Fruit fly (Drosophila melanogaster): ENCODE measurements around the gene CG13893.

DNA sequence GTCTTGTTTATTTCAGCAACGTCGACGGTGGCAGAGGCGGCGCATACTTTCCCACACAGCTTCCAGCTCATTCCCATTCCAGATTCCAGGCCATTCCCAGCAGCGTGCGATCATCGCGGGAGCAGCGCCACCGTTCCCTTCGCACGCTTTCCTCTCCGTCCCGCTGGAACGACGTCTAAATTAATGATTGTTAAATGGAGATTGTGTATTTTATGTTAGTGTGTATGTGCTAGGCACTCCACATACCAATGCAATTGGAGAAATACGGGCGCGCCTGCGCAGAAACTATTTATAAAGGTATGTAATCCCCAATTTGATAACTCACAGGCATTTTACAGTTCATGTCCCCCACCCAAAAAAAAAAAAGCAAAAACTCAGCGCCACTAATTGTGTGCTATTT is 37.6 kb upstream of the CG13893 start:
- no peak for TF ChIP-seq kay (GFP tag; ENCODE audit: borderline replicate concordance)
- TF ChIP-seq CG12768 (GFP tag; optimal IDR thresholded peaks at IDR 0.05), result no peak
- TF ChIP-seq toe (GFP tag; optimal IDR thresholded peaks at IDR 0.05), result no peak
- TF ChIP-seq Mnt (GFP tag; optimal IDR thresholded peaks at IDR 0.05), result no peak
- no peak for TF ChIP-seq Clk (GFP tag; optimal IDR thresholded peaks at IDR 0.05)
- TF ChIP-seq CG33017 (tag; optimal IDR thresholded peaks at IDR 0.05), result no peak
- no peak for TF ChIP-seq CG14711 (tag; optimal IDR thresholded peaks at IDR 0.05)
- TF ChIP-seq CG11617 (GFP tag; optimal IDR thresholded peaks at IDR 0.05), result no peak
- no peak for TF ChIP-seq CG7045 (GFP tag; optimal IDR thresholded peaks at IDR 0.05)
- no peak for TF ChIP-seq tj (GFP tag; optimal IDR thresholded peaks at IDR 0.05)
- no peak for TF ChIP-seq bab1 (GFP tag; optimal IDR thresholded peaks at IDR 0.05)
- no peak for TF ChIP-seq cic (GFP tag; optimal IDR thresholded peaks at IDR 0.05)

All from whole organism, adult.